Worm (Caenorhabditis elegans): ENCODE data around the gene Y39G8B.9.

DNA sequence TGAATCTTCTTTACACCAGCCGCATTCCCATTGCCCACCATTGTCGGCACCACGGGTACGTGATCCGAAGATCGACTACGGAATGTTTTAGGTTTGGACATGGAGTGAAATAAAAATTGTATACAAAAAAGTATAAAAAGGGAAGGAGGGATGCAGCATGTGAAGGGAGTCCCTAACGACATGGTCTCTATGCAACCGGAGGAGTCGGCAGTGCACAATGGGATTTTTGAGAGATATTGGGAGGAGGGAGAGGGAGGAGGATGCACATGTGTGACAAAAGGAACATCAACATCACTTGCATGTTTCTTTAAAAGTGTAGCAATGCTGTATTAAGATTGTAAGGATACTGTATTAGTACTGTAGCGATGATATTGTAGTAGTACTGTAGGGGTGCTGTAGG is 41.6 kb upstream of the Y39G8B.9 start, which contains the start of gene W07G1.1:
- TF ChIP-seq med-1 (GFP tag; optimal IDR thresholded peaks at IDR 0.05; ENCODE audit: insufficient read depth): no peak
- TF ChIP-seq cog-1 (tag; optimal IDR thresholded peaks at IDR 0.05): no peak
- TF ChIP-seq flt-1 (GFP tag; IDR thresholded peaks at IDR 0.05): no peak

Measured in whole organism, midembryonic.